Fruit fly (Drosophila melanogaster) whole organism, adult: Measurements from ENCODE around the gene CG15743.
A peak's percentile ranks its signal among the peaks of the same experiment; 100 is the strongest.

Experiments used
- CG1620 ChIP-seq: fragments of 200-800 bp; sonication (Bioruptor generic); optimal IDR thresholded peaks from 2 replicates; lab custom pipeline; 2016; ENCODE audit warnings: missing biosample characterization, missing genetic modification characterization
- CG33017 ChIP-seq: fragments of 200-800 bp; sonication (Bioruptor generic); optimal IDR thresholded peaks from 2 replicates; lab custom pipeline; 2018; ENCODE audit warnings: missing biosample characterization, mild to moderate bottlenecking, missing genetic modification characterization, moderate library complexity
- Clk ChIP-seq: fragments of 200-800 bp; sonication (Bioruptor generic); optimal IDR thresholded peaks from 2 replicates; lab custom pipeline; 2017; ENCODE audit warnings: missing biosample characterization, missing genetic modification characterization
- Crg-1 ChIP-seq: fragments of 200-800 bp; sonication (Bioruptor generic); optimal IDR thresholded peaks from 2 replicates; lab custom pipeline; 2016; ENCODE audit warnings: missing biosample characterization, missing genetic modification characterization
- Hr96 ChIP-seq: fragments of 200-800 bp; sonication (Bioruptor generic); optimal IDR thresholded peaks from 2 replicates; lab custom pipeline; 2016; ENCODE audit warnings: missing biosample characterization, missing genetic modification characterization
- bab1 ChIP-seq: fragments of 200-800 bp; sonication (Bioruptor generic); optimal IDR thresholded peaks from 3 replicates; lab custom pipeline; 2019; ENCODE audit warnings: missing biosample characterization, mild to moderate bottlenecking, missing genetic modification characterization, moderate library complexity
- kay ChIP-seq: fragments of 200-800 bp; sonication (Bioruptor generic); peaks from one replicate; lab custom pipeline; 2016; ENCODE audit warnings: missing biosample characterization, missing genetic modification characterization, borderline replicate concordance
- pad ChIP-seq: fragments of 200-800 bp; sonication (Bioruptor generic); optimal IDR thresholded peaks from 3 replicates; lab custom pipeline; 2017; ENCODE audit warnings: missing biosample characterization, missing genetic modification characterization, mild to moderate bottlenecking, moderate library complexity, missing genetic modification reagents

- TF ChIP-seq Hr96 (GFP tag; lab: Kevin White, UChicago) (no peak), bab1 (GFP tag; lab: Kevin White, UChicago) (no peak), Clk (no peak), CG1620 (GFP tag; lab: Kevin White, UChicago) (no peak), kay (GFP tag; lab: Kevin White, UChicago) (no peak), pad (GFP tag; lab: Kevin White, UChicago) (peak; percentile 47), CG33017 (peak; percentile 70), Crg-1 (GFP tag; lab: Kevin White, UChicago) (no peak)
Measured at dm6 chrX:13254442-13254841, 31.1 kb upstream of the CG15743 start.
